Worm (Caenorhabditis elegans): ENCODE results near the gene ZK596.2.

ZK596.2 gene

DNA sequence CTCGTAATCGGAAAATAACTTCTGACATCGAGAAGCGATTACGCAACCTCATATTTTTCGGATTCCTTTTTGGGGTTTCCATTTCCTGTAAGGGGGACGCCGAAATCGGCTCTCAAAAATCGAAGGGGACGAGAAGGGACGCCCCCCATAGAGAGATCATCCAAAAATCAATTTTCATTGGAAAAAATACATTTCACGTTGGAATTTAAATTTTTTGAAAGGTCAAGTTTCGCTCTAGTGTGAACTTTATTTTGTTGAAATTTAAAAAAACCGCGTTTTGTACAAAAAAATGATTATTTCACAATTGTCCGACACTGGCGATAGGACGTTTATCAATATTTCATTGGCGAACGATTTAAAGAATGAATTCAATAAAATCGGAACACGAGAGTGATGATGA, 42.9 kb upstream of the ZK596.2 start, which contains the start of gene Y69E1A.3:
TSS of gene Y69E1A.3 (plus strand) at position 301 of the 400 bp plus-strand sequence.
- TF ChIP-seq efl-1 (optimal IDR thresholded peaks at IDR 0.05), result no peak
- no peak for TF ChIP-seq efl-1 (GFP tag; optimal IDR thresholded peaks at IDR 0.05 in 1 of 2)
- no peak for TF ChIP-seq vab-15 (tag; optimal IDR thresholded peaks at IDR 0.05)
- no peak for TF ChIP-seq tlp-1 (tag; optimal IDR thresholded peaks at IDR 0.05)
- TF ChIP-seq pax-3 (tag; optimal IDR thresholded peaks at IDR 0.05), result no peak
- no peak for TF ChIP-seq lin-15B (tag; optimal IDR thresholded peaks at IDR 0.05)
- TF ChIP-seq fkh-8 (tag; optimal IDR thresholded peaks at IDR 0.05), result no peak
- TF ChIP-seq lsy-2 (tag; optimal IDR thresholded peaks at IDR 0.05), result no peak
- no peak for TF ChIP-seq egl-27 (tag; optimal IDR thresholded peaks at IDR 0.05)
- TF ChIP-seq zip-4 (GFP tag; optimal IDR thresholded peaks at IDR 0.05), result no peak
- TF ChIP-seq lin-14 (GFP tag; optimal IDR thresholded peaks at IDR 0.05), result no peak
- TF ChIP-seq nhr-71 (tag; optimal IDR thresholded peaks at IDR 0.05), result no peak
- TF ChIP-seq nhr-20 (tag; optimal IDR thresholded peaks at IDR 0.05), result no peak
- no peak for TF ChIP-seq ces-1 (GFP tag; optimal IDR thresholded peaks at IDR 0.05)
- no peak for TF ChIP-seq efl-3 (GFP tag; optimal IDR thresholded peaks at IDR 0.05)
- TF ChIP-seq unc-86 (tag; optimal IDR thresholded peaks at IDR 0.05), result no peak
- no peak for TF ChIP-seq lin-13 (GFP tag; optimal IDR thresholded peaks at IDR 0.05)
- no peak for TF ChIP-seq rnt-1 (tag; optimal IDR thresholded peaks at IDR 0.05)
- TF ChIP-seq unc-98 (GFP tag; IDR thresholded peaks at IDR 0.05), result no peak

DNA sequence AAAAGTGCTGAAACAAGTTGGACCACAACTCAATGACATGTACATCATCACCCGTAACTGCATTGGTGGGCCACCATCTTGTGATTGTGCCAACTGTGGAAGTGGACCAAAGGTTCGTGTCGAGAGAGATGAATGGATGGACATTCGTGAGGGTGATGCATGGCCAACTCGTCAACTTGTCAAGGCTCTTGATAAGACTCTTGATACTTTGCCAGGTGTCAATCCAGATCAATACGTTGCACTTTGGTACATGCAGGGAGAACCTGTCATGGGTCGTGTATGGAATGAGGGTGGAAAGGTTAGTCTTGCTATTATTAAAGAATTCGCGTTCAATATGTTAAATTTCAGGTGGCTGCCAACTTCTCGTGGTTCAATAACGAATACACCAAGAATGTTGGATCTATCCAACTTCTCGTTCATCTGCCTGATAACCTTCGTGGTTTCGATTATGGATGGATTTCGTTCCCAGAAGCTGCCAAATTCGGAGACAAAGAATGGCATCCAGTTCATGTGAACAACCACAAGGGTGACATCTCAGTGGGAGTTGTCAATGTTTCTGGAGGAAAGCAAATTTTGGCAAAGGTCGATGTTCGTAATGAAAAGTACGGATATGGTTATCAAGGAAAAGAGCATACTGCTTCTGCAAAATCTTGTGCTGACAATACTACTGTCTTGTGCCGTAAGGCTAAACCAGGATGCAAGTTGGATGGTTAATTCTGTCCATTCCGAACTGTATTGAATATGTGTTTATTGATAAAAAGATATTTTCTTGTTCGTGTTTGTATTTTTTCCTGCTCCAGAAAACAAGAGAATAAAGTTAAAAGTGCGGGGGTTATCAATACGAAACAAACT, 41.5 kb upstream of the ZK596.2 start:
- TF ChIP-seq efl-1 (optimal IDR thresholded peaks at IDR 0.05) (no peak), efl-1 (GFP tag; optimal IDR thresholded peaks at IDR 0.05 in 1 of 2) (peak in 1 of 2 experiments; percentile 92), lir-3 (tag; optimal IDR thresholded peaks at IDR 0.05; ENCODE audit: poor library complexity) (no peak)

DNA sequence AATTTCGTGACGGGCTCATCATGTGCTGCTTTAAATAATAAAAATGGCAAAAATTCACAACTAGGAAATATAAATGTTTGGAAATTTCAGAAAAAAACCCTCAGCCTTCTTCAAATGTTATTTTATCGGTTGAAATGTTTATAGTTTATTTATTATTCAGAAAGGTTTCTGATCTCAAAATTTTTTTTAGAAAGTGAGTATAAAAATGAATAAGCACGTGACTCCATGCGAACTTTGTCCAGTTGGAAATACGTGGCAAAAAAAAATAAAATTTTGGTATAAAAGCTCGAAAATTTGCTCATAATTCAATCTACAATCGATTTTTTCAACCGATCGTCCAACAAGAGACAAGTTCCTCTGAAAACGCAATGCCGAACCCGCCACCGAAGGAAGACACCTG, 40.4 kb upstream of the ZK596.2 start, which contains the start of gene nsph-3.1:
TSS of gene nsph-3.1 (plus strand) at position 301 of the 400 bp plus-strand sequence.
- TF ChIP-seq egl-27 (tag; optimal IDR thresholded peaks at IDR 0.05) (no peak), fkh-4 (tag; optimal IDR thresholded peaks at IDR 0.05; ENCODE audit: borderline replicate concordance) (no peak), mdl-1 (tag; optimal IDR thresholded peaks at IDR 0.05) (no peak), nhr-76 (tag; optimal IDR thresholded peaks at IDR 0.05) (no peak), nhr-47 (tag; optimal IDR thresholded peaks at IDR 0.05) (no peak)

DNA sequence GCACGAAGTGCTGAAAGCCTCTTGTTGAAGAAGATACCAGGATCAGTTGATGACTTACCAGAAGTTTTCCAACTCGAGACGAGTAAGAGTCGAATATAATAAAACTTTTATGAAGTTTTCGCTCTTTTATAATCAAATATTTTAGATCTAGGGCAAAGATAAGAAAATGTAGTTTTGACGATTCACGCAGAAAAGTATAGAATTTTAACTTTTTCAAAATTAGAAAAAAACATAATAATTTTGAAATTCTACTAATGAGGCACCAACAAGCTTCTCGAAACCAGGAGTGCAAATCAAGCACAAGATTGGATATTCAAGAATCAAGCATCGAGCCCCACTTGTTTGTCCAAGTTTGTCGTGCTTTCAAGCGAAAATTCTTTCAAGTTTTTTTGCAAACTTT, 39.7 kb upstream of the ZK596.2 start, which contains the start of gene Y69E1A.1:
TSS of gene Y69E1A.1 (minus strand) at position 101 of the 400 bp plus-strand sequence.
- TF ChIP-seq C16A3.4 (tag; optimal IDR thresholded peaks at IDR 0.05), result no peak

DNA sequence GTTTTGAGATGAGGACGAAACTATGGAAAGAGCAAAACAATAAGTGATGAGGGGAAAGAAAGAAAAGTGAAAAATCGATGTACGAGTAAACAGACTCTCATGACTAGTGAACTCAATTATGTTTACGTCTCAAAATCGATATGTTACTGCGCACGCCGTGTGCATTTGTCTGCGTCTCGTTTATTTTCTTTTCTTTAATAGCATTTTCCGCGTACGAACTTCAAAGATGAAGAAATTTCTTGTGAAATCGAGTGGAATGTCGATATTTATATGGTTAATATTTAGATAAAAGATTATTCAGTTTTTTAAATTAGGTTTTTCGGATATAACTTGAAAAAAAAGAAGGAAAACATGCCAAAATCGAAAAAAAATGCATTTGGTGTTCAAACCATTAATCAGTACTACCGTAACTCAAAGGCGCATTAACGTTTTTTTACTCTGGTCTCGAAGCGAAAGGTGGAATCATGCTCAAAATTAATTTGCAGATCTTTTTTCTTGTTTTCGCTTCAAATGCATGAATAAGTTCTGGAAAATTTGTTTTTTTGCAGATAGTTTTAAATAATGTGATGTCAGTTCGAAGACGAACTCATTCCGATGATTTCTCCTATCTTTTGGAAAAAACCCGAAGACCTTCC, 27.9 kb upstream of the ZK596.2 start, which contains the start of gene fic-1:
TSS of gene fic-1 (plus strand) at position 549 of the 635 bp plus-strand sequence.
- peak; percentile 16 for TF ChIP-seq jun-1 (tag; optimal IDR thresholded peaks at IDR 0.05)
- TF ChIP-seq nhr-85 (tag), result peak; percentile 57
- TF ChIP-seq nhr-77 (tag; optimal IDR thresholded peaks at IDR 0.05), result no peak
- TF ChIP-seq lsy-2 (tag; optimal IDR thresholded peaks at IDR 0.05), result peak; percentile 60 to 74
- no peak for TF ChIP-seq ztf-11 (tag; optimal IDR thresholded peaks at IDR 0.05)
- TF ChIP-seq swsn-7 (tag; optimal IDR thresholded peaks at IDR 0.05), result peak; percentile 65
- peak; percentile 82 for TF ChIP-seq nhr-71 (tag; optimal IDR thresholded peaks at IDR 0.05)
- TF ChIP-seq mdl-1 (tag; optimal IDR thresholded peaks at IDR 0.05), result peak in 1 of 2 experiments; percentile 73
- TF ChIP-seq lir-3 (tag; optimal IDR thresholded peaks at IDR 0.05; ENCODE audit: poor library complexity), result peak; percentile 35
- TF ChIP-seq isw-1 (GFP tag; IDR thresholded peaks at IDR 0.05), result peak; percentile 51
- TF ChIP-seq skn-1 (tag; optimal IDR thresholded peaks at IDR 0.05), result peak; percentile 71
- TF ChIP-seq irx-1 (tag; optimal IDR thresholded peaks at IDR 0.05), result peak; percentile 57
- TF ChIP-seq lin-13 (GFP tag; optimal IDR thresholded peaks at IDR 0.05), result peak; percentile 14
- TF ChIP-seq nhr-237 (tag; optimal IDR thresholded peaks at IDR 0.05), result peak; percentile 54
- TF ChIP-seq hlh-4 (tag; optimal IDR thresholded peaks at IDR 0.05), result no peak
- no peak for TF ChIP-seq ceh-90 (tag; optimal IDR thresholded peaks at IDR 0.05)
- TF ChIP-seq grh-1 (GFP tag; IDR thresholded peaks at IDR 0.05), result no peak
- peak; percentile 96 for TF ChIP-seq ces-1 (GFP tag; optimal IDR thresholded peaks at IDR 0.05)
- no peak for TF ChIP-seq mef-2 (tag; optimal IDR thresholded peaks at IDR 0.05)
- TF ChIP-seq nhr-90 (tag; optimal IDR thresholded peaks at IDR 0.05; ENCODE audit: poor library complexity), result peak; percentile 36
- TF ChIP-seq lin-14 (GFP tag; optimal IDR thresholded peaks at IDR 0.05), result peak; percentile 96
- peak; percentile 46 for TF ChIP-seq nhr-19 (GFP tag; conservative IDR thresholded peaks at IDR 0.05)
- TF ChIP-seq snu-23 (GFP tag; optimal IDR thresholded peaks at IDR 0.05), result peak; percentile 64
- TF ChIP-seq fos-1 (tag; optimal IDR thresholded peaks at IDR 0.05), result no peak
